Worm (Caenorhabditis elegans) whole organism, young adult: ENCODE data around the gene cki-2.

Experiments used
- B0035.1 ChIP-seq: sonication (generic microtip); optimal IDR thresholded peaks from 2 replicates; lab custom pipeline; 2016; ENCODE audit warnings: missing genetic modification characterization, mild to moderate bottlenecking, missing compliant biosample characterization, missing genotype, missing genetic modification reagents
- B0336.3 ChIP-seq: fragments of 200-800 bp; sonication (Bioruptor generic); IDR thresholded peaks from 2 replicates; pipeline ENCODE4 v1.3.6; 2022; ENCODE audit warnings: missing genetic modification characterization, missing compliant biosample characterization
- C17E4.6 ChIP-seq: fragments of 200-800 bp; sonication (Bioruptor generic); IDR thresholded peaks from 2 replicates; pipeline ENCODE4 v1.3.6; 2022; ENCODE audit warnings: missing genetic modification reagents, missing genetic modification characterization, missing compliant biosample characterization
- F37B4.10 ChIP-seq: fragments of 200-800 bp; sonication (Bioruptor generic); IDR thresholded peaks from 2 replicates; pipeline ENCODE4 v1.3.6; 2022; ENCODE audit warnings: missing genetic modification characterization, missing compliant biosample characterization
- F52B5.7 ChIP-seq: sonication (generic microtip); optimal IDR thresholded peaks from 2 replicates; lab custom pipeline; 2016; ENCODE audit warnings: mild to moderate bottlenecking, missing genetic modification characterization, missing compliant biosample characterization
- T07F8.4 ChIP-seq: sonication (generic microtip); optimal IDR thresholded peaks from 2 replicates; lab custom pipeline; 2016; ENCODE audit warnings: mild to moderate bottlenecking, missing genetic modification characterization, moderate library complexity, missing compliant biosample characterization
- T26A5.8 ChIP-seq: sonication (generic microtip); optimal IDR thresholded peaks from 2 replicates; lab custom pipeline; 2016; ENCODE audit warnings: missing genetic modification characterization, missing compliant biosample characterization
- Y56A3A.18 ChIP-seq: fragments of 200-800 bp; sonication (Bioruptor generic); IDR thresholded peaks from 2 replicates; pipeline ENCODE4 v1.3.6; 2022; ENCODE audit warnings: missing genetic modification reagents, missing genetic modification characterization, missing compliant biosample characterization
- Y95B8A.8 ChIP-seq: fragments of 200-800 bp; sonication (Bioruptor generic); IDR thresholded peaks from 2 replicates; pipeline ENCODE4 v1.3.6; 2022; ENCODE audit warnings: missing genetic modification reagents, missing genetic modification characterization, missing compliant biosample characterization
- ZK185.1 ChIP-seq: sonication (generic microtip); optimal IDR thresholded peaks from 2 replicates; lab custom pipeline; 2016; ENCODE audit warnings: mild to moderate bottlenecking, missing genetic modification characterization, missing compliant biosample characterization; ENCODE audit not compliant: poor library complexity, severe bottlenecking
- akir-1 ChIP-seq: fragments of 200-800 bp; sonication (Bioruptor generic); optimal IDR thresholded peaks from 2 replicates; lab custom pipeline; 2018; ENCODE audit warnings: mild to moderate bottlenecking, missing genetic modification characterization, moderate library complexity, missing compliant biosample characterization
- ama-1 ChIP-seq, 3 experiments: fragments of 150-350 bp in 1 of 3; sonication (generic microtip) in 2 of 3; optimal IDR thresholded peaks; 2 replicates each; lab custom pipeline; 2014 to 2018; ENCODE audit warnings: missing biosample characterization in 2 of 3, missing genetic modification characterization in 2 of 3, missing genetic modification reagents in 2 of 3
- aptf-2 ChIP-seq: fragments of 200-800 bp; sonication (Bioruptor generic); conservative IDR thresholded peaks from 2 replicates; pipeline ENCODE4 v1.3.6; 2022; ENCODE audit warnings: missing genetic modification reagents, missing genetic modification characterization, missing compliant biosample characterization
- atf-7 ChIP-seq: sonication (generic microtip); optimal IDR thresholded peaks from 2 replicates; lab custom pipeline; 2017; ENCODE audit warnings: mild to moderate bottlenecking, missing genetic modification characterization, missing compliant biosample characterization
- attf-6 ChIP-seq: fragments of 200-800 bp; sonication (Bioruptor generic); IDR thresholded peaks from 2 replicates; pipeline ENCODE4 v1.3.6; 2022; ENCODE audit warnings: missing genetic modification reagents, missing genetic modification characterization, missing compliant biosample characterization
- ceh-58 ChIP-seq: fragments of 200-800 bp; sonication (Bioruptor generic); IDR thresholded peaks from 2 replicates; pipeline ENCODE4 v1.3.6; 2022; ENCODE audit warnings: missing genetic modification characterization, missing compliant biosample characterization
- ceh-91 ChIP-seq: fragments of 200-800 bp; sonication (Bioruptor generic); IDR thresholded peaks from 2 replicates; pipeline ENCODE4 v1.3.6; 2022; ENCODE audit warnings: missing genetic modification reagents, missing genetic modification characterization, missing compliant biosample characterization
- dox-1 ChIP-seq: fragments of 200-800 bp; sonication (Bioruptor generic); IDR thresholded peaks from 2 replicates; pipeline ENCODE4 v1.3.6; 2022; ENCODE audit warnings: missing genetic modification reagents, missing genetic modification characterization, missing compliant biosample characterization
- efl-1 ChIP-seq: fragments of 150-350 bp; optimal IDR thresholded peaks from 2 replicates; lab custom pipeline; 2014; ENCODE audit warnings: missing biosample characterization, missing genetic modification reagents, missing genetic modification characterization
- egl-18 ChIP-seq: fragments of 200-800 bp; sonication (Bioruptor generic); IDR thresholded peaks from 2 replicates; pipeline ENCODE4 v1.3.6; 2022; ENCODE audit warnings: missing genetic modification reagents, missing genetic modification characterization, missing compliant biosample characterization
- egrh-3 ChIP-seq: fragments of 200-800 bp; sonication (Bioruptor generic); IDR thresholded peaks from 2 replicates; pipeline ENCODE4 v1.3.6; 2022; ENCODE audit warnings: missing genetic modification reagents, missing genetic modification characterization, missing compliant biosample characterization
- ekl-4 ChIP-seq: fragments of 200-800 bp; sonication (Bioruptor generic); IDR thresholded peaks from 2 replicates; pipeline ENCODE4 v1.3.6; 2022; ENCODE audit warnings: missing genetic modification reagents, missing genetic modification characterization, missing compliant biosample characterization
- ets-4 ChIP-seq: fragments of 200-800 bp; sonication (Bioruptor generic); optimal IDR thresholded peaks from 2 replicates; lab custom pipeline; 2018; ENCODE audit warnings: mild to moderate bottlenecking, missing genetic modification characterization, missing compliant biosample characterization
- fkh-3 ChIP-seq: sonication (generic microtip); optimal IDR thresholded peaks from 2 replicates; lab custom pipeline; 2016; ENCODE audit warnings: mild to moderate bottlenecking, missing genetic modification characterization, missing compliant biosample characterization
- hmg-1.2 ChIP-seq: fragments of 200-800 bp; sonication (Bioruptor generic); IDR thresholded peaks from 2 replicates; pipeline ENCODE4 v1.3.6; 2022; ENCODE audit warnings: missing genetic modification reagents, missing genetic modification characterization, missing compliant biosample characterization
- lag-1 ChIP-seq: fragments of 200-800 bp; sonication (Bioruptor generic); IDR thresholded peaks from 2 replicates; pipeline ENCODE4 v1.3.6; 2022; ENCODE audit warnings: missing genetic modification reagents, missing genetic modification characterization, missing compliant biosample characterization
- lin-40 ChIP-seq: sonication (generic microtip); optimal IDR thresholded peaks from 2 replicates; lab custom pipeline; 2016; ENCODE audit warnings: missing genetic modification characterization, mild to moderate bottlenecking, missing compliant biosample characterization, missing genotype, missing genetic modification reagents
- lir-1 ChIP-seq: fragments of 200-800 bp; sonication (Bioruptor generic); conservative IDR thresholded peaks from 2 replicates; pipeline ENCODE4 v1.3.6; 2022; ENCODE audit warnings: missing genetic modification reagents, missing genetic modification characterization, missing compliant biosample characterization
- lsl-1 ChIP-seq: fragments of 200-800 bp; sonication (Bioruptor generic); optimal IDR thresholded peaks from 2 replicates; lab custom pipeline; 2018; ENCODE audit warnings: mild to moderate bottlenecking, missing genetic modification characterization, moderate library complexity, missing compliant biosample characterization
- madf-10 ChIP-seq: sonication (generic microtip); optimal IDR thresholded peaks from 2 replicates; lab custom pipeline; 2016; ENCODE audit warnings: mild to moderate bottlenecking, missing genetic modification characterization, missing compliant biosample characterization
- madf-6 ChIP-seq: fragments of 200-800 bp; sonication (Bioruptor generic); IDR thresholded peaks from 2 replicates; pipeline ENCODE4 v1.3.6; 2022; ENCODE audit warnings: missing genetic modification reagents, missing genetic modification characterization, missing compliant biosample characterization
- madf-8 ChIP-seq: fragments of 200-800 bp; sonication (Bioruptor generic); conservative IDR thresholded peaks from 2 replicates; pipeline ENCODE4 v1.3.6; 2022; ENCODE audit warnings: missing genetic modification reagents, missing genetic modification characterization, missing compliant biosample characterization
- mcd-1 ChIP-seq: fragments of 200-800 bp; sonication (Bioruptor generic); IDR thresholded peaks from 2 replicates; pipeline ENCODE4 v1.3.6; 2022; ENCODE audit warnings: missing genetic modification reagents, missing genetic modification characterization, missing compliant biosample characterization
- nfya-1 ChIP-seq: sonication (generic microtip); optimal IDR thresholded peaks from 2 replicates; lab custom pipeline; 2017; ENCODE audit warnings: antibody characterized with exemption, missing compliant biosample characterization, missing genetic modification characterization, borderline replicate concordance; ENCODE audit not compliant: insufficient read depth
- nhr-120 ChIP-seq: fragments of 200-800 bp; sonication (Bioruptor generic); IDR thresholded peaks from 2 replicates; pipeline ENCODE4 v1.3.6; 2022; ENCODE audit warnings: missing genetic modification characterization, missing compliant biosample characterization
- nhr-179 ChIP-seq: sonication (generic microtip); optimal IDR thresholded peaks from 2 replicates; lab custom pipeline; 2016; ENCODE audit warnings: mild to moderate bottlenecking, missing genetic modification characterization, missing compliant biosample characterization
- sdz-38 ChIP-seq: sonication (generic microtip); optimal IDR thresholded peaks from 2 replicates; lab custom pipeline; 2016; ENCODE audit warnings: missing genotype, missing genetic modification characterization, missing compliant biosample characterization
- snpc-1.3 ChIP-seq: sonication (generic microtip); optimal IDR thresholded peaks from 2 replicates; lab custom pipeline; 2017; ENCODE audit warnings: missing genetic modification characterization, mild to moderate bottlenecking, missing compliant biosample characterization, antibody characterized with exemption, moderate library complexity, missing genotype, missing genetic modification reagents; ENCODE audit not compliant: insufficient read depth
- tbx-9 ChIP-seq: sonication (generic microtip); optimal IDR thresholded peaks from 2 replicates; lab custom pipeline; 2016; ENCODE audit warnings: borderline replicate concordance, missing genetic modification characterization, inconsistent platforms, missing compliant biosample characterization
- tlf-1 ChIP-seq: fragments of 200-800 bp; sonication (Bioruptor generic); optimal IDR thresholded peaks from 2 replicates; lab custom pipeline; 2018; ENCODE audit warnings: mild to moderate bottlenecking, missing genetic modification characterization, missing compliant biosample characterization
- unc-130 ChIP-seq: sonication (generic microtip); optimal IDR thresholded peaks from 2 replicates; lab custom pipeline; 2016; ENCODE audit warnings: missing genetic modification reagents, missing genetic modification characterization, missing compliant biosample characterization
- unc-62 ChIP-seq: fragments of 150-350 bp; optimal IDR thresholded peaks from 2 replicates; lab custom pipeline; 2014; ENCODE audit warnings: missing biosample characterization, missing genetic modification reagents, missing genetic modification characterization
- xnd-1 ChIP-seq: sonication (generic microtip); optimal IDR thresholded peaks from 2 replicates; lab custom pipeline; 2016; ENCODE audit warnings: missing genotype, missing genetic modification reagents, missing genetic modification characterization, missing compliant biosample characterization
- zim-3 ChIP-seq: sonication (generic microtip); optimal IDR thresholded peaks from 2 replicates; lab custom pipeline; 2017; ENCODE audit warnings: mild to moderate bottlenecking, missing genetic modification characterization, moderate library complexity, missing compliant biosample characterization
- ztf-18 ChIP-seq: sonication (generic microtip); optimal IDR thresholded peaks from 2 replicates; lab custom pipeline; 2016; ENCODE audit warnings: missing genotype, mild to moderate bottlenecking, missing genetic modification characterization, missing compliant biosample characterization
- ztf-22 ChIP-seq: fragments of 200-800 bp; sonication (Bioruptor generic); optimal IDR thresholded peaks from 2 replicates; lab custom pipeline; 2018; ENCODE audit warnings: mild to moderate bottlenecking, missing genetic modification characterization, moderate library complexity, missing compliant biosample characterization
- ztf-3 ChIP-seq: fragments of 200-800 bp; sonication (Bioruptor generic); optimal IDR thresholded peaks from 2 replicates; lab custom pipeline; 2018; ENCODE audit warnings: mild to moderate bottlenecking, missing genetic modification characterization, missing compliant biosample characterization
- ztf-6 ChIP-seq: fragments of 200-800 bp; sonication (Bioruptor generic); IDR thresholded peaks from 2 replicates; pipeline ENCODE4 v1.3.6; 2022; ENCODE audit warnings: missing genetic modification reagents, missing genetic modification characterization, missing compliant biosample characterization

Gene cki-2

DNA sequence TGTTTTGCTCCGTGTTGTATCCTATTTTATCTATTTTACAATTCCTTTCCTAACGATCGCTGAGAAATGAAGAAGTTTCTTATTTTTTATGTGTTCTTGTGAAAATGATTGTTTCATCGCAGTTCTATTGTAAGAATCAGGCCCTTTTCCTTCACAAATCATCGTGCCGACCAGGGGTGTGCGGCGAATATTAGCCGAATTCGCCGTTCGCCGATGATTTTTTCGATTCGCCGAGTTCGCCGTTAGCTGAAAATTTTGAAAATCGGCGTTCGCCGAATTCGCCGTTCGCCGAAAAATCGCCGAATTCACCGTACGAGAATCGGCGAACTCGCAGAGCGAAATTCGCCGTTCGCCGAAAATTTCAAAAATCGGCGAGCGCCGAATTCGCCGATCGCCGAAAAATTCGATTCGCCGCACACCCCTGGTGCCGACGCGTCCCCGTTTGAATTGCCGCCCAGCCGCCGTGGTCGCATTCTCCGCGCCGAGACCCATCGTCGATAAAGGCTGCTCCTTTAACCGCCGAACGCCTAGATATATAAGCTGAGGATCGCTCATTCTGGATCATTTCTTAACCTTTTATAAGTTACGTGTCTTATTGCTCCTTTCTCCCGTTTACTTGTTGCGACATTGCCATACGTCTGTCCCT, 47.3 kb downstream of the cki-2 start (continued):
- TF ChIP-seq tbx-9 (tag; lab: Kevin White, UChicago) (no peak), egrh-3 (peak; percentile 79; the same call in 1 of the 2 replicates), ztf-18 (tag; lab: Kevin White, UChicago) (no peak), sdz-38 (tag; lab: Kevin White, UChicago) (no peak), ekl-4 (GFP tag; lab: Robert Waterston, UW) (no peak), F37B4.10 (GFP tag; lab: Robert Waterston, UW) (no peak), hmg-1.2 (GFP tag; lab: Robert Waterston, UW) (0 out of 2 replicates have a peak, but pooled peaks have one; percentile 17), madf-6 (GFP tag; lab: Robert Waterston, UW) (peak; percentile 33; the same call in 1 of the 2 replicates), snpc-1.3 (tag; lab: Kevin White, UChicago) (no peak), ceh-91 (peak; percentile 37; the same call in 1 of the 2 replicates), dox-1 (GFP tag; lab: Robert Waterston, UW) (no peak), Y56A3A.18 (no peak), nfya-1 (tag; lab: Kevin White, UChicago) (no peak), aptf-2 (GFP tag; lab: Robert Waterston, UW) (no peak), ztf-6 (GFP tag; lab: Robert Waterston, UW) (no peak), lag-1 (GFP tag; lab: Robert Waterston, UW) (no peak), ets-4 (GFP tag; lab: Kevin White, UChicago) (no peak), nhr-179 (tag; lab: Kevin White, UChicago) (no peak), C17E4.6 (0 out of 2 replicates have a peak, but pooled peaks have one; percentile 40), ztf-22 (GFP tag; lab: Kevin White, UChicago) (no peak), fkh-3 (tag; lab: Kevin White, UChicago) (no peak), nhr-120 (GFP tag; lab: Robert Waterston, UW) (no peak), ZK185.1 (tag; lab: Kevin White, UChicago) (no peak), F52B5.7 (tag; lab: Kevin White, UChicago) (no peak), madf-8 (no peak; the same call in 1 of the 2 replicates), B0336.3 (GFP tag; lab: Robert Waterston, UW) (peak; percentile 50), Y95B8A.8 (GFP tag; lab: Robert Waterston, UW) (no peak), xnd-1 (no peak), unc-130 (GFP tag; lab: Kevin White, UChicago) (no peak), T07F8.4 (tag; lab: Kevin White, UChicago) (no peak), egl-18 (no peak), B0035.1 (tag; lab: Kevin White, UChicago) (no peak), ama-1 (optimal IDR thresholded peaks at IDR 0.05; lab: Kevin White, UChicago) (no peak), ama-1 (GFP tag; optimal IDR thresholded peaks at IDR 0.05; lab: Kevin White, UChicago) (no peak), unc-62 (GFP tag; lab: Kevin White, UChicago) (no peak), akir-1 (GFP tag; lab: Kevin White, UChicago) (no peak), attf-6 (GFP tag; lab: Robert Waterston, UW) (no peak), atf-7 (tag; lab: Kevin White, UChicago) (no peak), lir-1 (GFP tag; lab: Robert Waterston, UW) (no peak), madf-10 (no peak), ceh-58 (GFP tag; lab: Robert Waterston, UW) (no peak), efl-1 (GFP tag; lab: Kevin White, UChicago) (peak; percentile 59), lsl-1 (GFP tag; lab: Kevin White, UChicago) (peak; percentile 13), T26A5.8 (tag; lab: Kevin White, UChicago) (no peak), ztf-3 (no peak), lin-40 (tag; lab: Kevin White, UChicago) (no peak), tlf-1 (no peak), zim-3 (no peak), mcd-1 (GFP tag; lab: Robert Waterston, UW) (peak; percentile 39)
